Worm (Caenorhabditis elegans) whole organism, L2 larva: Measurements from ENCODE around the gene F54C4.4.

Source experiments
- C34F6.9 ChIP-seq: fragments of 150-350 bp; optimal IDR thresholded peaks from 2 replicates; lab custom pipeline; 2014; ENCODE audit warnings: missing biosample characterization, missing genetic modification characterization
- F13H6.1 ChIP-seq: sonication (generic microtip); optimal IDR thresholded peaks from 2 replicates; lab custom pipeline; 2016; ENCODE audit warnings: missing genetic modification characterization, missing compliant biosample characterization
- R02D3.7 ChIP-seq: fragments of 150-350 bp; optimal IDR thresholded peaks from 2 replicates; lab custom pipeline; 2014; ENCODE audit warnings: missing biosample characterization, missing genetic modification characterization
- Y55F3AM.14 ChIP-seq: fragments of 200-800 bp; sonication (Bioruptor generic); optimal IDR thresholded peaks from 2 replicates; lab custom pipeline; 2018; ENCODE audit warnings: mild to moderate bottlenecking, missing genetic modification characterization, missing compliant biosample characterization
- ZK546.5 ChIP-seq: sonication (generic microtip); optimal IDR thresholded peaks from 2 replicates; lab custom pipeline; 2017; ENCODE audit warnings: missing biosample characterization, missing genetic modification characterization
- alr-1 ChIP-seq: fragments of 150-350 bp; optimal IDR thresholded peaks from 2 replicates; lab custom pipeline; 2014; ENCODE audit warnings: missing biosample characterization, missing genetic modification characterization
- aly-2 ChIP-seq: fragments of 150-350 bp; optimal IDR thresholded peaks from 2 replicates; lab custom pipeline; 2014; ENCODE audit warnings: missing biosample characterization, missing genetic modification characterization
- ama-1 ChIP-seq: fragments of 150-350 bp; optimal IDR thresholded peaks from 2 replicates; lab custom pipeline; 2018; ENCODE audit warnings: inconsistent platforms
- blmp-1 ChIP-seq: sonication (generic microtip); optimal IDR thresholded peaks from 2 replicates; lab custom pipeline; 2017; ENCODE audit warnings: missing genetic modification characterization, mild to moderate bottlenecking, missing compliant biosample characterization, antibody characterized with exemption, moderate library complexity; ENCODE audit not compliant: insufficient read depth
- ceh-16 ChIP-seq: fragments of 150-350 bp; optimal IDR thresholded peaks from 2 replicates; lab custom pipeline; 2014; ENCODE audit warnings: missing biosample characterization, missing genetic modification characterization
- crh-2 ChIP-seq: sonication (generic microtip); optimal IDR thresholded peaks from 2 replicates; lab custom pipeline; 2017; ENCODE audit warnings: missing biosample characterization, missing genetic modification characterization
- dmd-4 ChIP-seq: sonication (generic microtip); optimal IDR thresholded peaks from 2 replicates; lab custom pipeline; 2017; ENCODE audit warnings: missing biosample characterization, missing genetic modification characterization
- egl-27 ChIP-seq: sonication (generic microtip); optimal IDR thresholded peaks from 3 replicates; lab custom pipeline; 2017; ENCODE audit warnings: missing biosample characterization, missing genetic modification reagents, missing genetic modification characterization
- elt-3 ChIP-seq: sonication (generic microtip); optimal IDR thresholded peaks from 2 replicates; lab custom pipeline; 2017; ENCODE audit warnings: missing biosample characterization, missing genetic modification characterization
- fos-1 ChIP-seq: fragments of 150-350 bp; optimal IDR thresholded peaks from 2 replicates; lab custom pipeline; 2014; ENCODE audit warnings: missing biosample characterization, missing genetic modification characterization
- gmeb-1 ChIP-seq: fragments of 150-350 bp; optimal IDR thresholded peaks from 2 replicates; lab custom pipeline; 2014; ENCODE audit warnings: missing biosample characterization, missing genetic modification characterization
- lin-11 ChIP-seq: fragments of 150-350 bp; sonication (generic microtip); optimal IDR thresholded peaks from 2 replicates; lab custom pipeline; 2014; ENCODE audit warnings: missing biosample characterization, missing genetic modification characterization, inconsistent platforms, mixed read lengths
- lin-13 ChIP-seq: fragments of 150-350 bp; optimal IDR thresholded peaks from 2 replicates; lab custom pipeline; 2014; ENCODE audit warnings: missing biosample characterization, missing genetic modification reagents, missing genetic modification characterization
- lin-39 ChIP-seq: fragments of 150-350 bp; optimal IDR thresholded peaks from 2 replicates; lab custom pipeline; 2014; ENCODE audit warnings: missing biosample characterization, missing genetic modification reagents, missing genetic modification characterization
- lsy-2 ChIP-seq, 2 experiments: fragments of 150-350 bp in 1 of 2; sonication (generic microtip) in 1 of 2; optimal IDR thresholded peaks; 2 replicates each; lab custom pipeline; 2014 to 2017; ENCODE audit warnings: missing biosample characterization in 2 of 2, missing genetic modification characterization in 2 of 2
- mab-5 ChIP-seq: fragments of 150-350 bp; optimal IDR thresholded peaks from 2 replicates; lab custom pipeline; 2014; ENCODE audit warnings: missing biosample characterization, missing genetic modification characterization
- nhr-10 ChIP-seq: sonication (generic microtip); optimal IDR thresholded peaks from 2 replicates; lab custom pipeline; 2017; ENCODE audit warnings: missing biosample characterization, missing genetic modification characterization
- nhr-11 ChIP-seq: fragments of 150-350 bp; optimal IDR thresholded peaks from 2 replicates; lab custom pipeline; 2014; ENCODE audit warnings: missing biosample characterization, missing genetic modification characterization
- nhr-12 ChIP-seq: fragments of 150-350 bp; optimal IDR thresholded peaks from 2 replicates; lab custom pipeline; 2014; ENCODE audit warnings: missing biosample characterization, missing genetic modification characterization
- nhr-129 ChIP-seq: fragments of 150-350 bp; optimal IDR thresholded peaks from 2 replicates; lab custom pipeline; 2014; ENCODE audit warnings: missing biosample characterization, missing genetic modification characterization
- nhr-21 ChIP-seq: fragments of 150-350 bp; optimal IDR thresholded peaks from 2 replicates; lab custom pipeline; 2014; ENCODE audit warnings: missing biosample characterization, missing genetic modification characterization
- nhr-237 ChIP-seq: fragments of 150-350 bp; optimal IDR thresholded peaks from 2 replicates; lab custom pipeline; 2014; ENCODE audit warnings: missing biosample characterization, missing genetic modification characterization
- nhr-25 ChIP-seq: fragments of 150-350 bp; sonication (generic microtip); optimal IDR thresholded peaks from 3 replicates; lab custom pipeline; 2014; ENCODE audit warnings: missing biosample characterization, missing genetic modification characterization
- nhr-6 ChIP-seq: fragments of 150-350 bp; optimal IDR thresholded peaks from 2 replicates; lab custom pipeline; 2014; ENCODE audit warnings: missing biosample characterization, missing genetic modification characterization
- peb-1 ChIP-seq: fragments of 150-350 bp; optimal IDR thresholded peaks from 2 replicates; lab custom pipeline; 2014; ENCODE audit warnings: missing biosample characterization, missing genetic modification characterization
- sem-4 ChIP-seq: fragments of 150-350 bp; optimal IDR thresholded peaks from 2 replicates; lab custom pipeline; 2014; ENCODE audit warnings: missing biosample characterization, missing genetic modification reagents, missing genetic modification characterization
- sma-3 ChIP-seq: sonication (generic microtip); optimal IDR thresholded peaks from 2 replicates; lab custom pipeline; 2016; ENCODE audit warnings: missing genetic modification reagents, missing genetic modification characterization, missing compliant biosample characterization
- sma-9 ChIP-seq, 2 experiments: fragments of 150-350 bp in 1 of 2; sonication (generic microtip) in 1 of 2; optimal IDR thresholded peaks; 2 replicates each; lab custom pipeline; 2014 to 2016; ENCODE audit warnings: missing genetic modification characterization in 2 of 2, mild to moderate bottlenecking in 1 of 2, missing biosample characterization in 1 of 2, missing compliant biosample characterization in 1 of 2, missing genetic modification reagents in 1 of 2, moderate library complexity in 1 of 2
- snpc-4 ChIP-seq: fragments of 150-350 bp; optimal IDR thresholded peaks from 2 replicates; lab custom pipeline; 2014; ENCODE audit warnings: missing biosample characterization, missing genetic modification characterization
- unc-55 ChIP-seq: fragments of 150-350 bp; sonication (generic microtip); optimal IDR thresholded peaks from 3 replicates; lab custom pipeline; 2014; ENCODE audit warnings: missing biosample characterization, missing genetic modification reagents, missing genetic modification characterization
- unc-62 ChIP-seq: fragments of 150-350 bp; optimal IDR thresholded peaks from 2 replicates; lab custom pipeline; 2014; ENCODE audit warnings: missing biosample characterization, missing genetic modification reagents, missing genetic modification characterization
- zag-1 ChIP-seq: fragments of 150-350 bp; optimal IDR thresholded peaks from 2 replicates; lab custom pipeline; 2014; ENCODE audit warnings: missing biosample characterization, missing genetic modification characterization
- ztf-4 ChIP-seq: fragments of 150-350 bp; optimal IDR thresholded peaks from 2 replicates; lab custom pipeline; 2014; ENCODE audit warnings: missing biosample characterization, missing genetic modification characterization

F54C4.4 gene

ce11 chrIII:87183-87582 lies at the start of gene F54C4.4, which contains the start of gene mrpl-40:
F54C4.4 (minus strand) TSS chrIII:87381.
mrpl-40 (plus strand) TSS chrIII:87559.
- peak; percentile 33 for TF ChIP-seq fos-1 (tag; lab: Kevin White, UChicago)
- no peak for TF ChIP-seq nhr-237 (tag; lab: Kevin White, UChicago)
- TF ChIP-seq F13H6.1 (tag; lab: Kevin White, UChicago), result peak; percentile 56
- peak; percentile 81 for TF ChIP-seq unc-55 (GFP tag; lab: Kevin White, UChicago)
- TF ChIP-seq ztf-4 (tag; lab: Kevin White, UChicago), result no peak
- TF ChIP-seq blmp-1, result peak; percentile 8
- TF ChIP-seq lsy-2 (tag; optimal IDR thresholded peaks at IDR 0.05; lab: Kevin White, UChicago), result peak; percentile 56 to 82
- peak; percentile 54 for TF ChIP-seq nhr-129 (tag; lab: Kevin White, UChicago)
- TF ChIP-seq nhr-12 (tag; lab: Kevin White, UChicago), result no peak
- TF ChIP-seq nhr-25 (tag; lab: Kevin White, UChicago), result peak; percentile 37
- TF ChIP-seq alr-1, result no peak
- peak; percentile 94 for TF ChIP-seq R02D3.7 (tag; lab: Kevin White, UChicago)
- peak; percentile 64 for TF ChIP-seq crh-2 (tag; lab: Kevin White, UChicago)
- peak; percentile 73 for TF ChIP-seq gmeb-1 (tag; lab: Kevin White, UChicago)
- TF ChIP-seq sma-9 (GFP tag; optimal IDR thresholded peaks at IDR 0.05; lab: Kevin White, UChicago), result peak; percentile 16
- TF ChIP-seq sma-9 (tag; optimal IDR thresholded peaks at IDR 0.05; lab: Kevin White, UChicago), result no peak
- TF ChIP-seq nhr-21 (tag; lab: Kevin White, UChicago), result peak; percentile 49
- peak; percentile 20 for TF ChIP-seq lin-11 (tag; lab: Kevin White, UChicago)
- peak; percentile 53 for TF ChIP-seq egl-27 (tag; lab: Kevin White, UChicago)
- TF ChIP-seq lin-39 (tag; lab: Kevin White, UChicago), result no peak
- peak; percentile 75 for TF ChIP-seq sma-3 (GFP tag; lab: Kevin White, UChicago)
- TF ChIP-seq sem-4 (tag; lab: Kevin White, UChicago), result no peak
- peak; percentile 73 for TF ChIP-seq C34F6.9 (tag; lab: Kevin White, UChicago)
- peak; percentile 21 for TF ChIP-seq snpc-4 (tag; lab: Kevin White, UChicago)
- TF ChIP-seq ceh-16 (tag; lab: Kevin White, UChicago), result peak; percentile 43
- peak; percentile 80 for TF ChIP-seq lin-13 (GFP tag; lab: Kevin White, UChicago)
- no peak for TF ChIP-seq unc-62 (GFP tag; lab: Kevin White, UChicago)
- TF ChIP-seq zag-1 (tag; lab: Kevin White, UChicago), result no peak
- TF ChIP-seq mab-5 (tag; lab: Kevin White, UChicago), result peak; percentile 33
- TF ChIP-seq, all 48 proteins: peak for 20

- no peak for TF ChIP-seq nhr-12 (tag; lab: Kevin White, UChicago)
- no peak for TF ChIP-seq blmp-1
- no peak for TF ChIP-seq egl-27 (tag; lab: Kevin White, UChicago)
- TF ChIP-seq F13H6.1 (tag; lab: Kevin White, UChicago), result no peak
- TF ChIP-seq elt-3 (tag; lab: Kevin White, UChicago), result no peak
- TF ChIP-seq C34F6.9 (tag; lab: Kevin White, UChicago), result no peak
- TF ChIP-seq lin-11 (tag; lab: Kevin White, UChicago), result no peak
- TF ChIP-seq ceh-16 (tag; lab: Kevin White, UChicago), result no peak
- no peak for TF ChIP-seq ZK546.5 (tag; lab: Kevin White, UChicago)
- no peak for TF ChIP-seq ama-1 (lab: Kevin White, UChicago)
- no peak for TF ChIP-seq aly-2 (tag; lab: Kevin White, UChicago)
- TF ChIP-seq nhr-21 (tag; lab: Kevin White, UChicago), result no peak
- no peak for TF ChIP-seq Y55F3AM.14
- no peak for TF ChIP-seq peb-1
- no peak for TF ChIP-seq dmd-4
- TF ChIP-seq nhr-129 (tag; lab: Kevin White, UChicago), result no peak
- TF ChIP-seq fos-1 (tag; lab: Kevin White, UChicago), result no peak
Measured at ce11 chrIII:134194-134593, 47.0 kb upstream of the F54C4.4 start, which contains the start of gene pals-25. pals-25 (plus strand) TSS chrIII:134494.

ce11 chrIII:132118-132517 lies 44.9 kb upstream of the F54C4.4 start, which contains the start of gene pals-22:
pals-22 (plus strand) TSS chrIII:132418.
- TF ChIP-seq ama-1 (lab: Kevin White, UChicago) (no peak), nhr-21 (tag; lab: Kevin White, UChicago) (no peak), R02D3.7 (tag; lab: Kevin White, UChicago) (no peak), ZK546.5 (tag; lab: Kevin White, UChicago) (no peak), egl-27 (tag; lab: Kevin White, UChicago) (no peak), Y55F3AM.14 (no peak), nhr-25 (tag; lab: Kevin White, UChicago) (no peak), nhr-6 (no peak), nhr-10 (tag; lab: Kevin White, UChicago) (no peak), snpc-4 (tag; lab: Kevin White, UChicago) (no peak), C34F6.9 (tag; lab: Kevin White, UChicago) (no peak), lin-39 (tag; lab: Kevin White, UChicago) (no peak), zag-1 (tag; lab: Kevin White, UChicago) (no peak), crh-2 (tag; lab: Kevin White, UChicago) (no peak), nhr-11 (tag; lab: Kevin White, UChicago) (no peak), F13H6.1 (tag; lab: Kevin White, UChicago) (no peak)
